Fruit fly (Drosophila melanogaster) whole organism, embryonic: ENCODE data around the gene Spt20.
A peak's percentile ranks its signal among the peaks of the same experiment; 100 is the strongest.

Experiments
- CG10267 ChIP-seq: fragments of 200-800 bp; sonication (Bioruptor generic); optimal IDR thresholded peaks from 2 replicates; lab custom pipeline; 2018; ENCODE audit warnings: missing biosample characterization, mild to moderate bottlenecking, missing genetic modification characterization, moderate library complexity
- CG10321 ChIP-seq: fragments of 200-800 bp; sonication (Bioruptor generic); IDR thresholded peaks from 2 replicates; pipeline ENCODE4 v1.3.6; 2022; ENCODE audit warnings: missing biosample characterization, missing genetic modification characterization
- CG10366 ChIP-seq: fragments of 200-800 bp; sonication (Bioruptor generic); IDR thresholded peaks from 2 replicates; pipeline ENCODE4 v1.3.6; 2022; ENCODE audit warnings: missing biosample characterization, missing genetic modification characterization
- CG10462 ChIP-seq: fragments of 200-800 bp; sonication (Bioruptor generic); optimal IDR thresholded peaks from 2 replicates; lab custom pipeline; 2016; ENCODE audit warnings: missing biosample characterization, missing genetic modification characterization
- CG11398 ChIP-seq: fragments of 200-800 bp; sonication (Bioruptor generic); optimal IDR thresholded peaks from 2 replicates; lab custom pipeline; 2016; ENCODE audit warnings: missing biosample characterization, missing genetic modification characterization
- CG11695 ChIP-seq: fragments of 200-800 bp; sonication (Bioruptor generic); IDR thresholded peaks from 3 replicates; pipeline ENCODE4 v1.3.6; 2022; ENCODE audit warnings: missing biosample characterization, missing genetic modification characterization
- CG12071 ChIP-seq: fragments of 200-800 bp; sonication (Bioruptor generic); optimal IDR thresholded peaks from 3 replicates; lab custom pipeline; 2018; ENCODE audit warnings: missing biosample characterization, mild to moderate bottlenecking, missing genetic modification characterization
- CG13287 ChIP-seq: fragments of 200-800 bp; sonication (Bioruptor generic); IDR thresholded peaks from 2 replicates; pipeline ENCODE4 v1.3.6; 2022; ENCODE audit warnings: missing biosample characterization, missing genetic modification characterization; ENCODE audit not compliant: partially characterized antibody
- CG14441 ChIP-seq: fragments of 200-800 bp; sonication (Bioruptor generic); IDR thresholded peaks from 2 replicates; pipeline ENCODE4 v1.3.6; 2022; ENCODE audit warnings: missing biosample characterization, missing genetic modification characterization
- CG14667 ChIP-seq: fragments of 200-800 bp; sonication (Bioruptor generic); IDR thresholded peaks from 2 replicates; pipeline ENCODE4 v1.3.6; 2022; ENCODE audit warnings: missing biosample characterization, missing genetic modification characterization
- CG1529 ChIP-seq: fragments of 200-800 bp; sonication (Bioruptor generic); optimal IDR thresholded peaks from 3 replicates; lab custom pipeline; 2018; ENCODE audit warnings: missing biosample characterization, missing genetic modification characterization
- CG31441 ChIP-seq: fragments of 200-800 bp; sonication (Bioruptor generic); IDR thresholded peaks from 2 replicates; pipeline ENCODE4 v1.3.6; 2022; ENCODE audit warnings: missing biosample characterization, missing genetic modification characterization
- CG34224 ChIP-seq: fragments of 200-800 bp; sonication (Bioruptor generic); IDR thresholded peaks from 3 replicates; pipeline ENCODE4 v1.3.6; 2022; ENCODE audit warnings: missing biosample characterization, missing genetic modification characterization; ENCODE audit not compliant: partially characterized antibody
- CG4617 ChIP-seq: fragments of 200-800 bp; sonication (Bioruptor generic); optimal IDR thresholded peaks from 3 replicates; lab custom pipeline; 2016; ENCODE audit warnings: missing biosample characterization, missing genetic modification characterization, borderline replicate concordance
- CG7271 ChIP-seq: fragments of 200-800 bp; sonication (Bioruptor generic); optimal IDR thresholded peaks from 2 replicates; lab custom pipeline; 2018; ENCODE audit warnings: missing biosample characterization, mild to moderate bottlenecking, missing genetic modification characterization, moderate library complexity
- CG8944 ChIP-seq: fragments of 200-800 bp; sonication (Bioruptor generic); optimal IDR thresholded peaks from 3 replicates; lab custom pipeline; 2016; ENCODE audit warnings: missing biosample characterization, missing genetic modification characterization
- CG9609 ChIP-seq: fragments of 200-800 bp; sonication (Bioruptor generic); optimal IDR thresholded peaks from 3 replicates; lab custom pipeline; 2016; ENCODE audit warnings: missing biosample characterization, missing genetic modification characterization
- CrebB ChIP-seq: fragments of 200-800 bp; sonication (Bioruptor generic); optimal IDR thresholded peaks from 3 replicates; lab custom pipeline; 2018; ENCODE audit warnings: missing biosample characterization, mild to moderate bottlenecking, missing genetic modification characterization
- Dfd ChIP-seq, 2 experiments: fragments of >200 bp; optimal IDR thresholded peaks; 2 replicates each; lab custom pipeline; 2017; ENCODE audit warnings: missing biosample characterization in 2 of 2, missing genetic modification characterization in 2 of 2
- Doc3 ChIP-seq: fragments of 200-800 bp; sonication (Bioruptor generic); IDR thresholded peaks from 3 replicates; pipeline ENCODE4 v1.3.6; 2022; ENCODE audit warnings: missing biosample characterization, missing genetic modification characterization; ENCODE audit not compliant: partially characterized antibody
- HLH3B ChIP-seq: fragments of 200-800 bp; sonication (Bioruptor generic); IDR thresholded peaks from 2 replicates; pipeline ENCODE4 v1.3.6; 2022; ENCODE audit warnings: missing biosample characterization, missing genetic modification characterization
- Hmr ChIP-seq: fragments of 200-800 bp; sonication (Bioruptor generic); optimal IDR thresholded peaks from 3 replicates; lab custom pipeline; 2017; ENCODE audit warnings: mild to moderate bottlenecking, missing biosample characterization, missing genetic modification reagents, missing genetic modification characterization
- Hr78 ChIP-seq, 2 experiments: fragments of 200-800 bp in 1 of 2; fragments of >200 bp in 1 of 2; sonication (Bioruptor generic) in 1 of 2; optimal IDR thresholded peaks; 2 replicates each; lab custom pipeline; 2017 to 2019; ENCODE audit warnings: missing biosample characterization in 2 of 2, missing genetic modification characterization in 2 of 2, mild to moderate bottlenecking in 1 of 2, moderate library complexity in 1 of 2
- MESR4 ChIP-seq: fragments of 200-800 bp; sonication (Bioruptor generic); optimal IDR thresholded peaks from 2 replicates; lab custom pipeline; 2018; ENCODE audit warnings: missing biosample characterization, mild to moderate bottlenecking, missing genetic modification characterization, moderate library complexity
- Med ChIP-seq: fragments of 200-800 bp; sonication (Bioruptor generic); peaks from one replicate; lab custom pipeline; 2016; ENCODE audit warnings: missing biosample characterization, missing genetic modification characterization, mild to moderate bottlenecking, inconsistent platforms, moderate library complexity
- Spps ChIP-seq: fragments of 200-800 bp; sonication (Bioruptor generic); optimal IDR thresholded peaks from 2 replicates; lab custom pipeline; 2018; ENCODE audit warnings: missing biosample characterization, mild to moderate bottlenecking, missing genetic modification characterization
- Xrp1 ChIP-seq: fragments of 200-800 bp; sonication (Bioruptor generic); IDR thresholded peaks from 2 replicates; pipeline ENCODE4 v1.3.6; 2022; ENCODE audit warnings: missing biosample characterization, missing genetic modification characterization
- YL-1 ChIP-seq: fragments of 200-800 bp; sonication (Bioruptor generic); optimal IDR thresholded peaks from 3 replicates; lab custom pipeline; 2017; ENCODE audit warnings: missing biosample characterization, mild to moderate bottlenecking, missing genetic modification characterization
- bsh ChIP-seq, 2 experiments: fragments of 200-800 bp; sonication (Bioruptor generic); optimal IDR thresholded peaks; 2 replicates each; lab custom pipeline; 2017 to 2018; ENCODE audit warnings: mild to moderate bottlenecking in 2 of 2, missing biosample characterization in 2 of 2, missing genetic modification characterization in 2 of 2, moderate library complexity in 1 of 2
- crc ChIP-seq: fragments of 200-800 bp; sonication (Bioruptor generic); optimal IDR thresholded peaks from 2 replicates; lab custom pipeline; 2016; ENCODE audit warnings: missing biosample characterization, missing genetic modification characterization
- crol ChIP-seq: fragments of 200-800 bp; sonication (Bioruptor generic); IDR thresholded peaks from 2 replicates; pipeline ENCODE4 v1.3.6; 2022; ENCODE audit warnings: missing biosample characterization, missing genetic modification characterization
- h ChIP-seq: fragments of >200 bp; optimal IDR thresholded peaks from 2 replicates; lab custom pipeline; 2017
- hbn ChIP-seq: fragments of 200-800 bp; sonication (Bioruptor generic); IDR thresholded peaks from 2 replicates; pipeline ENCODE4 v1.3.6; 2022; ENCODE audit warnings: missing biosample characterization, missing genetic modification characterization; ENCODE audit not compliant: partially characterized antibody
- jumu ChIP-seq: fragments of 200-800 bp; sonication (Bioruptor generic); optimal IDR thresholded peaks from 3 replicates; lab custom pipeline; 2016; ENCODE audit warnings: missing biosample characterization, missing genetic modification characterization
- nerfin-2 ChIP-seq: fragments of 200-800 bp; sonication (Bioruptor generic); IDR thresholded peaks from 2 replicates; pipeline ENCODE4 v1.3.6; 2022; ENCODE audit warnings: missing biosample characterization, missing genetic modification characterization; ENCODE audit not compliant: partially characterized antibody
- nom ChIP-seq: fragments of 200-800 bp; sonication (Bioruptor generic); optimal IDR thresholded peaks from 2 replicates; lab custom pipeline; 2017; ENCODE audit warnings: missing biosample characterization, missing genetic modification characterization, mild to moderate bottlenecking, moderate library complexity, missing genetic modification reagents
- pb ChIP-seq: fragments of 200-800 bp; sonication (Bioruptor generic); optimal IDR thresholded peaks from 3 replicates; lab custom pipeline; 2016; ENCODE audit warnings: missing biosample characterization, missing genetic modification characterization
- row ChIP-seq: fragments of 200-800 bp; sonication (Bioruptor generic); IDR thresholded peaks from 3 replicates; pipeline ENCODE4 v1.3.6; 2022; ENCODE audit warnings: missing biosample characterization, missing genetic modification characterization
- sr ChIP-seq: fragments of 200-800 bp; sonication (Bioruptor generic); IDR thresholded peaks from 3 replicates; pipeline ENCODE4 v1.3.6; 2022; ENCODE audit warnings: missing biosample characterization, missing genetic modification characterization
- vnd ChIP-seq: fragments of 200-800 bp; sonication (Bioruptor generic); IDR thresholded peaks from 3 replicates; pipeline ENCODE4 v1.3.6; 2022; ENCODE audit warnings: missing biosample characterization, missing genetic modification characterization; ENCODE audit not compliant: partially characterized antibody
- zfh2 ChIP-seq: fragments of 200-800 bp; sonication (Bioruptor generic); optimal IDR thresholded peaks from 2 replicates; lab custom pipeline; 2016; ENCODE audit warnings: missing biosample characterization, missing genetic modification characterization

Spt20 gene

dm6 chr3L:13486860-13487404 lies 15.6 kb upstream of the Spt20 start:
- TF ChIP-seq CG11398 (GFP tag; lab: Kevin White, UChicago) (no peak), zfh2 (no peak), Xrp1 (GFP tag; lab: Robert Waterston, UW) (0 out of 2 replicates have a peak, but pooled peaks have one; percentile 20), Med (GFP tag; lab: Kevin White, UChicago) (peak; percentile 72), nom (GFP tag; lab: Kevin White, UChicago) (peak; percentile 51), crc (GFP tag; lab: Kevin White, UChicago) (no peak), sr (GFP tag; lab: Robert Waterston, UW) (0 out of 3 replicates have a peak, but pooled peaks have one; percentile 10), Hr78 (GFP tag; optimal IDR thresholded peaks at IDR 0.05; lab: Kevin White, UChicago) (no peak), vnd (GFP tag; lab: Robert Waterston, UW) (0 out of 3 replicates have a peak, but pooled peaks have one; percentile 1), bsh (GFP tag; optimal IDR thresholded peaks at IDR 0.05; lab: Kevin White, UChicago) (peak in 1 of 2 experiments; percentile 33), CG9609 (GFP tag; lab: Kevin White, UChicago) (no peak), CG31441 (GFP tag; lab: Robert Waterston, UW) (no peak), crol (GFP tag; lab: Robert Waterston, UW) (peak; percentile 88), CG1529 (no peak), CG7271 (tag; lab: Kevin White, UChicago) (no peak), CG12071 (GFP tag; lab: Kevin White, UChicago) (peak; percentile 20), nerfin-2 (GFP tag; lab: Robert Waterston, UW) (no peak), Spps (no peak), CG11695 (GFP tag; lab: Robert Waterston, UW) (peak; percentile 31; the same call in 1 of the 3 replicates), CrebB (tag; lab: Kevin White, UChicago) (no peak), row (0 out of 3 replicates have a peak, but pooled peaks have one; percentile 4), Doc3 (GFP tag; lab: Robert Waterston, UW) (0 out of 3 replicates have a peak, but pooled peaks have one; percentile 44), CG10366 (GFP tag; lab: Robert Waterston, UW) (no peak), CG10267 (tag; lab: Kevin White, UChicago) (no peak), HLH3B (GFP tag; lab: Robert Waterston, UW) (no peak), CG4617 (GFP tag; lab: Kevin White, UChicago) (peak; percentile 16), CG14441 (GFP tag; lab: Robert Waterston, UW) (no peak), CG8944 (GFP tag; lab: Kevin White, UChicago) (no peak), hbn (GFP tag; lab: Robert Waterston, UW) (0 out of 2 replicates have a peak, but pooled peaks have one; percentile 2), Dfd (GFP tag; optimal IDR thresholded peaks at IDR 0.05; lab: Kevin White, UChicago) (no peak), YL-1 (GFP tag; lab: Kevin White, UChicago) (peak; percentile 14), Hmr (GFP tag; lab: Kevin White, UChicago) (no peak), MESR4 (peak; percentile 95), h (lab: Kevin White, UChicago) (no peak), CG34224 (GFP tag; lab: Robert Waterston, UW) (0 out of 3 replicates have a peak, but pooled peaks have one; percentile 9), CG10462 (no peak), CG10321 (GFP tag; lab: Robert Waterston, UW) (no peak), pb (peak; percentile 2), CG13287 (peak; percentile 5; the same call in 1 of the 2 replicates), jumu (GFP tag; lab: Kevin White, UChicago) (no peak), CG14667 (no peak)
